Worm (Caenorhabditis elegans): Measurements from ENCODE around the gene cpt-4.

- TF ChIP-seq pqm-1 (tag; optimal IDR thresholded peaks at IDR 0.05): no peak
- no peak for TF ChIP-seq hlh-13 (GFP tag; optimal IDR thresholded peaks at IDR 0.05)
- TF ChIP-seq ceh-9 (tag; optimal IDR thresholded peaks at IDR 0.05): no peak
- TF ChIP-seq dve-1 (tag; optimal IDR thresholded peaks at IDR 0.05): no peak
- TF ChIP-seq ama-1 (optimal IDR thresholded peaks at IDR 0.05): no peak
- no peak for TF ChIP-seq unc-55 (GFP tag; optimal IDR thresholded peaks at IDR 0.05)
- TF ChIP-seq tbx-2 (tag; optimal IDR thresholded peaks at IDR 0.05): no peak
- TF ChIP-seq lin-11 (tag; optimal IDR thresholded peaks at IDR 0.05): no peak
- no peak for TF ChIP-seq ceh-30 (tag; optimal IDR thresholded peaks at IDR 0.05)
- TF ChIP-seq fax-1 (tag; optimal IDR thresholded peaks at IDR 0.05): no peak
- TF ChIP-seq fkh-6 (tag; optimal IDR thresholded peaks at IDR 0.05): no peak
- no peak for TF ChIP-seq zip-5 (tag; optimal IDR thresholded peaks at IDR 0.05)
- TF ChIP-seq elt-4 (tag; optimal IDR thresholded peaks at IDR 0.05): no peak
Observed at ce11 chrV:5018810-5019274, 8.7 kb downstream of the cpt-4 start, which contains the start of gene srr-4.

Data from whole organism, late embryonic.